Worm (Caenorhabditis elegans) whole organism, mixed stage, embryonic: ENCODE measurements around the gene W02F12.8.

Source experiments
- M03D4.4 ChIP-seq: sonication (generic microtip); optimal IDR thresholded peaks from 2 replicates; lab custom pipeline; 2017; ENCODE audit warnings: mild to moderate bottlenecking, missing genetic modification characterization, missing compliant biosample characterization
- bed-3 ChIP-seq: fragments of 200-800 bp; sonication (Bioruptor generic); optimal IDR thresholded peaks from 3 replicates; lab custom pipeline; 2018; ENCODE audit warnings: mild to moderate bottlenecking, missing genetic modification characterization, moderate library complexity, missing compliant biosample characterization
- blmp-1 ChIP-seq: fragments of 150-350 bp; optimal IDR thresholded peaks from 2 replicates; lab custom pipeline; 2014; ENCODE audit warnings: missing biosample characterization, missing genetic modification characterization
- ceh-43 ChIP-seq: fragments of 200-800 bp; sonication (Bioruptor generic); optimal IDR thresholded peaks from 2 replicates; lab custom pipeline; 2018; ENCODE audit warnings: mild to moderate bottlenecking, missing genetic modification characterization, moderate library complexity, missing compliant biosample characterization
- ceh-83 ChIP-seq: fragments of 200-800 bp; sonication (Bioruptor generic); optimal IDR thresholded peaks from 2 replicates; lab custom pipeline; 2018; ENCODE audit warnings: mild to moderate bottlenecking, missing genetic modification characterization, missing compliant biosample characterization
- ces-1 ChIP-seq: fragments of 150-350 bp; optimal IDR thresholded peaks from 2 replicates; lab custom pipeline; 2014; ENCODE audit warnings: missing biosample characterization, missing genetic modification reagents, missing genetic modification characterization
- cnd-1 ChIP-seq: fragments of 200-800 bp; sonication (Bioruptor generic); optimal IDR thresholded peaks from 2 replicates; lab custom pipeline; 2018; ENCODE audit warnings: mild to moderate bottlenecking, missing genetic modification characterization, missing compliant biosample characterization
- drap-1 ChIP-seq: fragments of 200-800 bp; sonication (Bioruptor generic); optimal IDR thresholded peaks from 3 replicates; lab custom pipeline; 2018; ENCODE audit warnings: mild to moderate bottlenecking, missing genetic modification characterization, missing compliant biosample characterization
- elt-1 ChIP-seq: sonication (generic microtip); optimal IDR thresholded peaks from 2 replicates; lab custom pipeline; 2017; ENCODE audit warnings: missing genetic modification characterization, mild to moderate bottlenecking, missing compliant biosample characterization, antibody characterized with exemption, moderate library complexity, borderline replicate concordance; ENCODE audit not compliant: insufficient read depth
- flh-1 ChIP-seq: fragments of 200-800 bp; sonication (Bioruptor generic); optimal IDR thresholded peaks from 2 replicates; lab custom pipeline; 2018; ENCODE audit warnings: mild to moderate bottlenecking, missing genetic modification characterization, moderate library complexity, missing compliant biosample characterization
- ham-2 ChIP-seq: fragments of 200-800 bp; sonication (Bioruptor generic); optimal IDR thresholded peaks from 2 replicates; lab custom pipeline; 2018; ENCODE audit warnings: mild to moderate bottlenecking, missing genetic modification characterization, missing compliant biosample characterization
- hlh-1 ChIP-seq: fragments of 150-350 bp; optimal IDR thresholded peaks from 2 replicates; lab custom pipeline; 2014; ENCODE audit warnings: missing biosample characterization, missing genetic modification reagents, missing genetic modification characterization
- lin-13 ChIP-seq: fragments of 150-350 bp; optimal IDR thresholded peaks from 2 replicates; lab custom pipeline; 2014; ENCODE audit warnings: missing biosample characterization, missing genetic modification characterization
- lin-32 ChIP-seq: fragments of 200-800 bp; sonication (Bioruptor generic); optimal IDR thresholded peaks from 2 replicates; lab custom pipeline; 2018; ENCODE audit warnings: mild to moderate bottlenecking, missing genetic modification characterization, missing compliant biosample characterization
- mab-5 ChIP-seq: fragments of 150-350 bp; optimal IDR thresholded peaks from 2 replicates; lab custom pipeline; 2014; ENCODE audit warnings: missing biosample characterization, missing genetic modification characterization
- mep-1 ChIP-seq: fragments of 150-350 bp; optimal IDR thresholded peaks from 2 replicates; lab custom pipeline; 2017; ENCODE audit warnings: missing biosample characterization, missing genetic modification reagents, missing genetic modification characterization, inconsistent platforms
- mls-2 ChIP-seq: sonication (generic microtip); optimal IDR thresholded peaks from 2 replicates; lab custom pipeline; 2016; ENCODE audit warnings: mild to moderate bottlenecking, missing genetic modification characterization, moderate library complexity, missing compliant biosample characterization
- nhr-12 ChIP-seq: fragments of 150-350 bp; optimal IDR thresholded peaks from 2 replicates; lab custom pipeline; 2014; ENCODE audit warnings: missing biosample characterization, missing genetic modification characterization
- nhr-2 ChIP-seq: fragments of 150-350 bp; optimal IDR thresholded peaks from 2 replicates; lab custom pipeline; 2014; ENCODE audit warnings: missing biosample characterization, missing genetic modification characterization
- nhr-237 ChIP-seq: fragments of 150-350 bp; optimal IDR thresholded peaks from 2 replicates; lab custom pipeline; 2014; ENCODE audit warnings: missing biosample characterization, missing genetic modification characterization
- nhr-28 ChIP-seq: fragments of 150-350 bp; optimal IDR thresholded peaks from 2 replicates; lab custom pipeline; 2014; ENCODE audit warnings: missing biosample characterization, missing genetic modification characterization
- sem-2 ChIP-seq: fragments of 200-800 bp; sonication (Bioruptor generic); optimal IDR thresholded peaks from 2 replicates; lab custom pipeline; 2018; ENCODE audit warnings: mild to moderate bottlenecking, missing genetic modification characterization, missing compliant biosample characterization
- snpc-4 ChIP-seq: fragments of 150-350 bp; optimal IDR thresholded peaks from 2 replicates; lab custom pipeline; 2014; ENCODE audit warnings: missing biosample characterization, missing genetic modification characterization
- sptf-1 ChIP-seq: sonication (generic microtip); optimal IDR thresholded peaks from 2 replicates; lab custom pipeline; 2017; ENCODE audit warnings: mild to moderate bottlenecking, missing genetic modification characterization, moderate library complexity, missing compliant biosample characterization
- tbx-8 ChIP-seq: fragments of 200-800 bp; sonication (Bioruptor generic); optimal IDR thresholded peaks from 2 replicates; lab custom pipeline; 2018; ENCODE audit warnings: mild to moderate bottlenecking, missing genetic modification characterization, moderate library complexity, missing compliant biosample characterization
- unc-120 ChIP-seq: sonication (generic microtip); optimal IDR thresholded peaks from 2 replicates; lab custom pipeline; 2017; ENCODE audit warnings: missing genetic modification characterization, missing compliant biosample characterization; ENCODE audit not compliant: poor library complexity, severe bottlenecking
- unc-39 ChIP-seq: fragments of 150-350 bp; optimal IDR thresholded peaks from 2 replicates; lab custom pipeline; 2014; ENCODE audit warnings: missing biosample characterization, missing genetic modification characterization
- unc-62 ChIP-seq: fragments of 150-350 bp; optimal IDR thresholded peaks from 2 replicates; lab custom pipeline; 2014; ENCODE audit warnings: missing biosample characterization, missing genetic modification reagents, missing genetic modification characterization
- ztf-11 ChIP-seq: fragments of 150-350 bp; optimal IDR thresholded peaks from 2 replicates; lab custom pipeline; 2014; ENCODE audit warnings: missing biosample characterization, missing genetic modification characterization

Gene W02F12.8

ce11 chrV:6691813-6692351 is 2.7 kb downstream of the W02F12.8 start, which contains the start of gene mtl-1:
TSS of gene mtl-1 (minus strand) at chrV:6691863.
- no peak for TF ChIP-seq ceh-83
- TF ChIP-seq hlh-1 (tag; lab: Kevin White, UChicago) = no peak
- TF ChIP-seq blmp-1 (tag; lab: Kevin White, UChicago) = no peak
- no peak for TF ChIP-seq cnd-1 (tag; lab: Kevin White, UChicago)
- TF ChIP-seq drap-1 (GFP tag; lab: Kevin White, UChicago) = no peak
- TF ChIP-seq ham-2 (GFP tag; lab: Kevin White, UChicago) = no peak
- TF ChIP-seq nhr-12 = no peak
- TF ChIP-seq ztf-11 (tag; lab: Kevin White, UChicago) = no peak
- no peak for TF ChIP-seq lin-13 (tag; lab: Kevin White, UChicago)
- no peak for TF ChIP-seq nhr-237 (tag; lab: Kevin White, UChicago)
- no peak for TF ChIP-seq bed-3 (GFP tag; lab: Kevin White, UChicago)
- no peak for TF ChIP-seq elt-1 (tag; lab: Kevin White, UChicago)
- TF ChIP-seq sptf-1 (tag; lab: Kevin White, UChicago) = no peak
- no peak for TF ChIP-seq tbx-8 (GFP tag; lab: Kevin White, UChicago)
- TF ChIP-seq flh-1 = no peak
- no peak for TF ChIP-seq ces-1 (GFP tag; lab: Kevin White, UChicago)
- TF ChIP-seq sem-2 (GFP tag; lab: Kevin White, UChicago) = no peak

ce11 chrV:6690075-6690474 is 4.5 kb downstream of the W02F12.8 start:
- TF ChIP-seq nhr-28 (tag; lab: Kevin White, UChicago) = no peak
- TF ChIP-seq unc-120 (tag; lab: Kevin White, UChicago) = no peak
- no peak for TF ChIP-seq nhr-2 (tag; lab: Kevin White, UChicago)
- TF ChIP-seq mls-2 (tag; lab: Kevin White, UChicago) = no peak
- TF ChIP-seq drap-1 (GFP tag; lab: Kevin White, UChicago) = no peak
- no peak for TF ChIP-seq ceh-43 (GFP tag; lab: Kevin White, UChicago)
- TF ChIP-seq sem-2 (GFP tag; lab: Kevin White, UChicago) = no peak
- TF ChIP-seq unc-39 (tag; lab: Kevin White, UChicago) = no peak

ce11 chrV:6688392-6688791 is 6.2 kb downstream of the W02F12.8 start, which contains the start of gene K11G9.5:
TSS of gene K11G9.5 (minus strand) at chrV:6688492.
- TF ChIP-seq unc-39 (tag; lab: Kevin White, UChicago) = no peak
- TF ChIP-seq sptf-1 (tag; lab: Kevin White, UChicago) = no peak
- no peak for TF ChIP-seq flh-1
- TF ChIP-seq unc-120 (tag; lab: Kevin White, UChicago) = no peak
- no peak for TF ChIP-seq blmp-1 (tag; lab: Kevin White, UChicago)
- no peak for TF ChIP-seq mab-5 (tag; lab: Kevin White, UChicago)
- no peak for TF ChIP-seq unc-62 (GFP tag; lab: Kevin White, UChicago)

- TF ChIP-seq snpc-4 (no peak), blmp-1 (tag; lab: Kevin White, UChicago) (no peak), ham-2 (GFP tag; lab: Kevin White, UChicago) (no peak), hlh-1 (tag; lab: Kevin White, UChicago) (no peak), mep-1 (tag; lab: Kevin White, UChicago) (no peak), nhr-12 (no peak), M03D4.4 (no peak), mls-2 (tag; lab: Kevin White, UChicago) (no peak), unc-39 (tag; lab: Kevin White, UChicago) (no peak)
Observed at ce11 chrV:6685963-6686362, 8.6 kb downstream of the W02F12.8 start.

ce11 chrV:6685499-6685898 is 9.1 kb downstream of the W02F12.8 start:
- peak; percentile 60 for TF ChIP-seq lin-32 (GFP tag; lab: Kevin White, UChicago)
- TF ChIP-seq mep-1 (tag; lab: Kevin White, UChicago) = no peak
- TF ChIP-seq cnd-1 (tag; lab: Kevin White, UChicago) = peak; percentile 20
- TF ChIP-seq sem-2 (GFP tag; lab: Kevin White, UChicago) = no peak
- TF ChIP-seq nhr-2 (tag; lab: Kevin White, UChicago) = peak; percentile 59
- no peak for TF ChIP-seq ham-2 (GFP tag; lab: Kevin White, UChicago)
